Fruit fly (Drosophila melanogaster): ENCODE results near the gene CG11816.
A peak's percentile ranks its signal among the peaks of the same experiment; 100 is the strongest.

The CG11816 gene

dm6 chrX:13572382-13572781 lies 16.8 kb upstream of the CG11816 start (continued):
- TF ChIP-seq CG30020 (tag; optimal IDR thresholded peaks at IDR 0.05) (no peak), CG8388 (GFP tag; optimal IDR thresholded peaks at IDR 0.05) (peak; percentile 68), NC2β (GFP tag; optimal IDR thresholded peaks at IDR 0.05) (peak; percentile 0), CG7963 (GFP tag; IDR thresholded peaks at IDR 0.05; ENCODE audit: partially characterized antibody) (no peak), danr (GFP tag; IDR thresholded peaks at IDR 0.05) (no peak), sc (optimal IDR thresholded peaks at IDR 0.05) (no peak), sc (GFP tag; optimal IDR thresholded peaks at IDR 0.05) (peak; percentile 32), CG13775 (GFP tag; optimal IDR thresholded peaks at IDR 0.05) (peak; percentile 20), CG13123 (GFP tag; optimal IDR thresholded peaks at IDR 0.05) (no peak), CoRest (tag; optimal IDR thresholded peaks at IDR 0.05) (peak; percentile 64), HLH54F (GFP tag; optimal IDR thresholded peaks at IDR 0.05) (peak; percentile 28), HHEX (GFP tag; optimal IDR thresholded peaks at IDR 0.05) (peak; percentile 71), D (optimal IDR thresholded peaks at IDR 0.05) (no peak), D (GFP tag; optimal IDR thresholded peaks at IDR 0.05) (peak; percentile 71), Sox100B (GFP tag; optimal IDR thresholded peaks at IDR 0.05) (peak; percentile 58), CG18476 (GFP tag; optimal IDR thresholded peaks at IDR 0.05) (peak; percentile 27), sisA (GFP tag; IDR thresholded peaks at IDR 0.05) (peak; percentile 24; the same call in 1 of the 2 replicates), Neu2 (GFP tag; optimal IDR thresholded peaks at IDR 0.05; ENCODE audit: borderline replicate concordance) (no peak), CG30403 (GFP tag; optimal IDR thresholded peaks at IDR 0.05) (peak; percentile 64), gsb-n (tag; optimal IDR thresholded peaks at IDR 0.05) (peak; percentile 37), HLH3B (GFP tag; IDR thresholded peaks at IDR 0.05) (0 out of 2 replicates have a peak, but pooled peaks have one; percentile 27), CG11723 (GFP tag; optimal IDR thresholded peaks at IDR 0.05) (peak; percentile 9), seq (GFP tag; IDR thresholded peaks at IDR 0.05) (peak; percentile 57), CG12155 (GFP tag; optimal IDR thresholded peaks at IDR 0.05) (peak; percentile 4), Xrp1 (GFP tag; IDR thresholded peaks at IDR 0.05) (peak; percentile 51; the same call in 1 of the 2 replicates), Sox102F (GFP tag; optimal IDR thresholded peaks at IDR 0.05) (peak; percentile 74), exex (tag; optimal IDR thresholded peaks at IDR 0.05) (no peak), ara (GFP tag; IDR thresholded peaks at IDR 0.05) (peak; percentile 44; the same call in 1 of the 2 replicates), ken (GFP tag; IDR thresholded peaks at IDR 0.05) (0 out of 3 replicates have a peak, but pooled peaks have one; percentile 8), CG16863 (GFP tag; optimal IDR thresholded peaks at IDR 0.05) (peak; percentile 51), CG5245 (GFP tag; optimal IDR thresholded peaks at IDR 0.05) (peak; percentile 43), lilli (GFP tag; optimal IDR thresholded peaks at IDR 0.05) (peak; percentile 64), CG7839 (tag; optimal IDR thresholded peaks at IDR 0.05) (peak; percentile 73), Aef1 (GFP tag; IDR thresholded peaks at IDR 0.05) (peak; percentile 20; the same call in 1 of the 3 replicates), CG13894 (tag; optimal IDR thresholded peaks at IDR 0.05) (peak; percentile 1), E2f1 (GFP tag; IDR thresholded peaks at IDR 0.05) (peak; percentile 49), pho (GFP tag; optimal IDR thresholded peaks at IDR 0.05) (peak; percentile 27), ATbp (GFP tag; optimal IDR thresholded peaks at IDR 0.05) (peak; percentile 48), CG2129 (GFP tag; IDR thresholded peaks at IDR 0.05; ENCODE audit: partially characterized antibody) (no peak), CG10209 (GFP tag; optimal IDR thresholded peaks at IDR 0.05) (peak; percentile 47), dimm (GFP tag; IDR thresholded peaks at IDR 0.05) (no peak), bsh (GFP tag; optimal IDR thresholded peaks at IDR 0.05) (peak in 1 of 2 experiments; percentile 74), lbe (GFP tag; optimal IDR thresholded peaks at IDR 0.05) (no peak), croc (GFP tag; conservative IDR thresholded peaks at IDR 0.05) (peak; percentile 20; the same call in 1 of the 3 replicates), bab2 (GFP tag; optimal IDR thresholded peaks at IDR 0.05) (peak; percentile 49), CG12299 (tag; optimal IDR thresholded peaks at IDR 0.05) (peak; percentile 3), CG7745 (tag; optimal IDR thresholded peaks at IDR 0.05) (no peak), mam (GFP tag; optimal IDR thresholded peaks at IDR 0.05) (peak; percentile 57), unpg (GFP tag; optimal IDR thresholded peaks at IDR 0.05) (peak; percentile 65), CG11504 (tag; optimal IDR thresholded peaks at IDR 0.05) (peak; percentile 80), CG17361 (GFP tag; IDR thresholded peaks at IDR 0.05) (peak; percentile 78)

Data from whole organism, embryonic.